Worm (Caenorhabditis elegans) whole organism, L4/young adult: ENCODE data around the gene T02D1.7.

Experiments used
- W03F9.2 ChIP-seq: fragments of 150-350 bp; optimal IDR thresholded peaks from 2 replicates; lab custom pipeline; 2014; ENCODE audit warnings: missing biosample characterization, missing genetic modification characterization
- dao-5 ChIP-seq: sonication (generic microtip); optimal IDR thresholded peaks from 2 replicates; lab custom pipeline; 2016; ENCODE audit warnings: missing genotype, missing genetic modification characterization, moderate library complexity, missing compliant biosample characterization

ce11 chrIV:17450443-17450842 lies 43.5 kb upstream of the T02D1.7 start, which contains the start of gene F11E6.8:
- TF ChIP-seq dao-5 (no peak), W03F9.2 (tag; lab: Kevin White, UChicago) (no peak)
